Worm (Caenorhabditis elegans) whole organism, young adult: ENCODE results near the gene clec-162.

Experiments
- B0019.2 ChIP-seq: fragments of 200-800 bp; sonication (Bioruptor generic); conservative IDR thresholded peaks from 2 replicates; pipeline ENCODE4 v1.3.6; 2022; ENCODE audit warnings: missing genetic modification reagents, missing genetic modification characterization, missing compliant biosample characterization
- C06A6.2 ChIP-seq: fragments of 200-800 bp; sonication (Bioruptor generic); conservative IDR thresholded peaks from 2 replicates; pipeline ENCODE4 v1.3.6; 2022; ENCODE audit warnings: missing genetic modification characterization, missing compliant biosample characterization
- F22D6.2 ChIP-seq: sonication (generic microtip); optimal IDR thresholded peaks from 2 replicates; lab custom pipeline; 2016; ENCODE audit warnings: mild to moderate bottlenecking, missing genetic modification characterization, missing compliant biosample characterization
- F23B12.7 ChIP-seq: sonication (generic microtip); optimal IDR thresholded peaks from 2 replicates; lab custom pipeline; 2017; ENCODE audit warnings: missing genetic modification characterization, mild to moderate bottlenecking, missing compliant biosample characterization, antibody characterized with exemption, moderate library complexity; ENCODE audit not compliant: insufficient read depth
- ccch-3 ChIP-seq: fragments of 200-800 bp; sonication (Bioruptor generic); optimal IDR thresholded peaks from 2 replicates; lab custom pipeline; 2018; ENCODE audit warnings: mild to moderate bottlenecking, missing genetic modification characterization, missing compliant biosample characterization
- chd-7 ChIP-seq: sonication (generic microtip); optimal IDR thresholded peaks from 2 replicates; lab custom pipeline; 2016; ENCODE audit warnings: mild to moderate bottlenecking, missing genetic modification characterization, moderate library complexity, missing compliant biosample characterization
- hlh-12 ChIP-seq: sonication (generic microtip); optimal IDR thresholded peaks from 2 replicates; lab custom pipeline; 2016; ENCODE audit warnings: missing genetic modification characterization, missing compliant biosample characterization
- lin-35 ChIP-seq, 3 experiments: fragments of 150-350 bp in 2 of 3; sonication (generic microtip) in 1 of 3; optimal IDR thresholded peaks; 2 replicates each; lab custom pipeline; 2014 to 2018; ENCODE audit warnings: missing biosample characterization in 3 of 3, missing genetic modification characterization in 3 of 3, missing genetic modification reagents in 3 of 3
- nhr-90 ChIP-seq: sonication (generic microtip); optimal IDR thresholded peaks from 2 replicates; lab custom pipeline; 2016; ENCODE audit warnings: missing genotype, mild to moderate bottlenecking, missing genetic modification characterization, missing compliant biosample characterization
- sdz-38 ChIP-seq: sonication (generic microtip); optimal IDR thresholded peaks from 2 replicates; lab custom pipeline; 2016; ENCODE audit warnings: missing genotype, missing genetic modification characterization, missing compliant biosample characterization
- snpc-4 ChIP-seq, 5 experiments: fragments of 150-350 bp in 1 of 5; sonication (generic microtip) in 4 of 5; optimal IDR thresholded peaks; 2 replicates each; lab custom pipeline; 2014 to 2018; ENCODE audit warnings: missing genetic modification characterization in 5 of 5, missing biosample characterization in 3 of 5, antibody characterized with exemption in 2 of 5, mild to moderate bottlenecking in 2 of 5, missing compliant biosample characterization in 2 of 5, missing genotype in 2 of 5, moderate library complexity in 2 of 5, missing genetic modification reagents in 1 of 5
- tlf-1 ChIP-seq: fragments of 200-800 bp; sonication (Bioruptor generic); optimal IDR thresholded peaks from 2 replicates; lab custom pipeline; 2018; ENCODE audit warnings: mild to moderate bottlenecking, missing genetic modification characterization, missing compliant biosample characterization

- peak; percentile 39 for TF ChIP-seq tlf-1 (GFP tag; lab: Kevin White, UChicago)
- TF ChIP-seq chd-7 (tag; lab: Kevin White, UChicago): no peak
- TF ChIP-seq F23B12.7 (tag; lab: Kevin White, UChicago): no peak
- no peak for TF ChIP-seq snpc-4 (GFP tag; optimal IDR thresholded peaks at IDR 0.05; lab: Kevin White, UChicago)
- no peak for TF ChIP-seq snpc-4 (tag; optimal IDR thresholded peaks at IDR 0.05; lab: Kevin White, UChicago)
- TF ChIP-seq ccch-3 (GFP tag; lab: Kevin White, UChicago): no peak
- TF ChIP-seq lin-35 (GFP tag; optimal IDR thresholded peaks at IDR 0.05; lab: Kevin White, UChicago): no peak
- TF ChIP-seq C06A6.2 (GFP tag; lab: Robert Waterston, UW): no peak
- no peak for TF ChIP-seq sdz-38 (tag; lab: Kevin White, UChicago)
- no peak for TF ChIP-seq hlh-12
- no peak for TF ChIP-seq B0019.2 (GFP tag; lab: Robert Waterston, UW)
- no peak for TF ChIP-seq nhr-90 (tag; lab: Kevin White, UChicago)
- no peak for TF ChIP-seq F22D6.2
Measured at ce11 chrIII:9748694-9749093, 23.7 kb upstream of the clec-162 start, which contains the start of gene T05G5.4.
